Fruit fly (Drosophila melanogaster): Measurements from ENCODE around the gene CG7044.
A peak's percentile ranks its signal among the peaks of the same experiment; 100 is the strongest.

CG7044 gene

DNA sequence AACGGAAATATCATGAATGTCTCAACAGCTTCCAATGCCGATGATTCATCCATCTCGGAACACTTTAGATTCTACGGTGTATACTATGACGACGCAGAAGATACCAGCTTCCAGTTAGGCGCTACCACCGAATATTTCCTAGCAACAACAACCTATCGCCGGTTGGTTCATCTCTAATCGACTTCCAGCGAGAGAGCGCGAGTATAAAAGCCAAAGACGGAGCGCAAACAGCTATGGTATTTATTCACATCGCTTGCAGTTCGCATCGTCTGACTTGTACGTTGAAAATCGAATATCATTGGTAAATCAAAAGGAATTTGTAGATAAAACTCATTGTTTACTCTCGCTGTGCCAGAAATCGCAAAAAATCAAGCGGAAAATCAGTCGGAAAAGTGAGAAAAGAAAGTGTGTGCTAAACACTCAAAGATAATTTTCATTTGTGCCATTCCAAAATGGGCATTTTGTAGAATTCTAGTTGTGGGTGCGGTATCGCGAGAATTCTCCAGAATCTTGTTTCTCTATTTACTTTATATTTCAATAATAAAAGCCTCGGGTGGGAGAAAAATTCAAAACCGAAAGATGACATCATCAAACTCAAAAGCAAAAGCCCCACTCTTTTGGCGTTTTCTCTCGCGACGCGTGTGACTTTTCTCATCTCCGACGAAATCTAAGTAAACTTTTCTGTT is 36.4 kb downstream of the CG7044 start, which contains the start of gene AnxB9 (continued):
- TF ChIP-seq CG11902 (GFP tag; optimal IDR thresholded peaks at IDR 0.05): no peak
- TF ChIP-seq CG6163 (GFP tag; IDR thresholded peaks at IDR 0.05): peak; percentile 44; the same call in 2 of the 3 replicates
- no peak for TF ChIP-seq Hr39 (GFP tag; optimal IDR thresholded peaks at IDR 0.05)
- TF ChIP-seq esn (GFP tag; optimal IDR thresholded peaks at IDR 0.05): peak; percentile 60
- peak; percentile 3 for TF ChIP-seq OdsH (GFP tag; optimal IDR thresholded peaks at IDR 0.05)
- TF ChIP-seq acj6 (GFP tag; optimal IDR thresholded peaks at IDR 0.05): no peak
- TF ChIP-seq CG4318 (GFP tag; optimal IDR thresholded peaks at IDR 0.05): no peak
- TF ChIP-seq CG6854 (GFP tag; optimal IDR thresholded peaks at IDR 0.05): peak; percentile 80
- TF ChIP-seq CG3919 (GFP tag; optimal IDR thresholded peaks at IDR 0.05): peak; percentile 42
- peak; percentile 17 for TF ChIP-seq Sox14 (GFP tag; optimal IDR thresholded peaks at IDR 0.05)
- TF ChIP-seq pdm3 (GFP tag; optimal IDR thresholded peaks at IDR 0.05): no peak
- TF ChIP-seq CG6276 (GFP tag; optimal IDR thresholded peaks at IDR 0.05): peak; percentile 33
- TF ChIP-seq CG10631 (GFP tag; optimal IDR thresholded peaks at IDR 0.05): no peak
- peak; percentile 29; the same call in 1 of the 3 replicates for TF ChIP-seq CG8119 (GFP tag; IDR thresholded peaks at IDR 0.05)
- TF ChIP-seq CG15336 (GFP tag; IDR thresholded peaks at IDR 0.05): peak; percentile 49; the same call in 1 of the 2 replicates
- no peak for TF ChIP-seq CG8319 (GFP tag; optimal IDR thresholded peaks at IDR 0.05)
- no peak for TF ChIP-seq Sox102F (GFP tag; optimal IDR thresholded peaks at IDR 0.05)
- TF ChIP-seq salr (GFP tag; optimal IDR thresholded peaks at IDR 0.05): no peak
- TF ChIP-seq cyc (GFP tag; optimal IDR thresholded peaks at IDR 0.05): no peak

DNA sequence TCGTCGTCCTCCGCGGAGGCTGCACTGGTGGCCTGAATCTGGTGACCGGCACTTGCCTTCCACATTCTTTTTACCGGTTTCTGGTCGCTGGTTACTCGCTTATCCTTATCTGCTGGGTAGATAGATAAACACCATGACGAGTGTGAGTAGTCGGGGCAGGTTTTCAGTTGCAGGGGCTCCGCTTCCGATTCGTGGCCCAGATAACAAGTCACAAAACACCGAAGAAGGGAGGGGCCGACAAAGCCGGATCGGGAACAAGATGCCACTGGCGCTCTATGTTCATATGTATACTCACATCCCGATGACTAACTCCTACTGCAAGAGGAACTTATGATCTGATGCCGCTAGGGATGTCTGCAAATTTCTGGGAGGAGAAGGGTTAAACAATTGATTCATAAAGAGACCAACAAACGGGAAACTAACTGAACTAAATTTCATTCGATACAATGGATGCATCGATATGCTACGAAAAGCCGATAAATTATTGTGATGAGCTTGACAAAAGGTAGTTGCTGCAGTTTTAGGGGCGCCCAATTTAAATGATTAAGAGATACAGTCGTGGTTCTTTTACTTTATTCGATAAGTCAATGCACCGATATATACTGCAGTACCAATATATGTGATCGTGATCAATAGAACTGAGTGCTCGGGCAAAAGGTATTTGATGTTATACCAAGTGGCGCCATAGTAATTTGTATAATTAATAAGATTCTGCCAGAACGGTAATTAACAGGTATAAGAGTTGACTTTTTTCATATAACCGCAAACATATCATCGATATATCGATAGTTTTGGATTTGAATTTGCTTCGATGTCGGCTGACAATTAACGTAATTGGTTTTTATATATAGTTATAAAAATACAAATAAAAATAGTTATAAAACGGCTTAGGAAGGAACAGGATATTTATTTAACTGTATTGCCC is 37.3 kb downstream of the CG7044 start, which contains the start of gene Cortactin:
Gene Cortactin (minus strand): TSS at position 472 of the 925 bp plus-strand sequence.
- TF ChIP-seq vri (GFP tag; optimal IDR thresholded peaks at IDR 0.05): no peak
- no peak for TF ChIP-seq CG11294 (GFP tag; IDR thresholded peaks at IDR 0.05)
- TF ChIP-seq Hr4 (GFP tag; optimal IDR thresholded peaks at IDR 0.05): no peak
- TF ChIP-seq Eip78C (GFP tag): peak; percentile 15
- TF ChIP-seq CG6163 (GFP tag; IDR thresholded peaks at IDR 0.05): no peak
- no peak for TF ChIP-seq fd59A (GFP tag; optimal IDR thresholded peaks at IDR 0.05)
- TF ChIP-seq topi (GFP tag; optimal IDR thresholded peaks at IDR 0.05): no peak
- TF ChIP-seq CG7368 (GFP tag; optimal IDR thresholded peaks at IDR 0.05): no peak
- no peak for TF ChIP-seq eg (GFP tag; IDR thresholded peaks at IDR 0.05)
- TF ChIP-seq Ets21C (GFP tag; optimal IDR thresholded peaks at IDR 0.05): no peak
- no peak for TF ChIP-seq CG8632 (GFP tag; optimal IDR thresholded peaks at IDR 0.05)
- TF ChIP-seq fkh (GFP tag; optimal IDR thresholded peaks at IDR 0.05): no peak
- TF ChIP-seq CG6276 (GFP tag; optimal IDR thresholded peaks at IDR 0.05): no peak
- TF ChIP-seq esn (GFP tag; optimal IDR thresholded peaks at IDR 0.05): no peak
- TF ChIP-seq cyc (GFP tag; optimal IDR thresholded peaks at IDR 0.05): no peak
- no peak for TF ChIP-seq CG6792 (GFP tag; optimal IDR thresholded peaks at IDR 0.05)
- TF ChIP-seq svp (GFP tag): peak; percentile 62
- no peak for TF ChIP-seq salr (GFP tag; optimal IDR thresholded peaks at IDR 0.05)
- no peak for TF ChIP-seq CG6854 (GFP tag; optimal IDR thresholded peaks at IDR 0.05)
- peak in 1 of 2 experiments; percentile 13 for TF ChIP-seq ss (GFP tag; optimal IDR thresholded peaks at IDR 0.05)
- TF ChIP-seq CG11762 (GFP tag; optimal IDR thresholded peaks at IDR 0.05; ENCODE audit: insufficient read depth): no peak
- TF ChIP-seq Sox14 (GFP tag; optimal IDR thresholded peaks at IDR 0.05): peak; percentile 2
- TF ChIP-seq Hr39 (GFP tag; optimal IDR thresholded peaks at IDR 0.05): no peak
- TF ChIP-seq CG3919 (GFP tag; optimal IDR thresholded peaks at IDR 0.05): peak; percentile 1
- no peak for TF ChIP-seq CG34406 (GFP tag; optimal IDR thresholded peaks at IDR 0.05)

DNA sequence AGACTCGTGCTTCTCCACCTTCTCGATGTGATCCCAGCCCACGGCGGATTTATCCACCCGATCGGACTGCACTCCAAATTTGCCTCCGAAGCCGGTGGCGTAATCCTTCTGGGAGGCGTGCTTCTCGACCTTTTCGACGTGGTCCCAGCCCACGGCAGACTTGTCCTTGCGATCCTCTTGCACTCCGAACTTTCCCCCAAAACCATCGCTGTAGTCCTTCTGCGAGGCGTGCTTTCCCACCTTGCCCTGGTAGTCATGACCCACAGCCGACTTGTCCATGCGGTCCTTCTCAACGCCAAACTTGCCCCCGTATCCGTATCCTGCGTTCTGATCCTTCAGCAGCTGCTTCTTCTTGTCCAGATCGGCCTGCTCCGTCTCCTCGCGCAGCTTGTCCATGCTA is 38.1 kb downstream of the CG7044 start:
- TF ChIP-seq Sox102F (GFP tag; optimal IDR thresholded peaks at IDR 0.05): no peak
- no peak for TF ChIP-seq Sox15 (GFP tag; optimal IDR thresholded peaks at IDR 0.05)
- TF ChIP-seq svp (GFP tag): no peak
- no peak for TF ChIP-seq net (GFP tag; optimal IDR thresholded peaks at IDR 0.05)
- TF ChIP-seq fd85E (GFP tag; optimal IDR thresholded peaks at IDR 0.05): no peak
- no peak for TF ChIP-seq CG9139 (GFP tag; optimal IDR thresholded peaks at IDR 0.05)
- no peak for TF ChIP-seq topi (GFP tag; optimal IDR thresholded peaks at IDR 0.05)
- TF ChIP-seq dac (GFP tag; optimal IDR thresholded peaks at IDR 0.05): no peak
- TF ChIP-seq fd59A (GFP tag; optimal IDR thresholded peaks at IDR 0.05): no peak

Data from whole organism, prepupa.